Fruit fly (Drosophila melanogaster): ENCODE results near the gene Rbp4.

- TF ChIP-seq CTCF (optimal IDR thresholded peaks at IDR 0.05) (peak in 1 of 2 experiments; percentile 10), CG8478 (optimal IDR thresholded peaks at IDR 0.05) (no peak)
These were observed 27.7 kb upstream of the Rbp4 start, which contains the start of gene flfl for dm6 chr3R:13683624-13684568.

All from S2 (cell line).